Fruit fly (Drosophila melanogaster) whole organism, embryonic: ENCODE results near the gene Mvd.

Experiments
- Awh ChIP-seq: fragments of 200-800 bp; sonication (Bioruptor generic); IDR thresholded peaks from 2 replicates; pipeline ENCODE4, ENCODE4 v1.3.6; 2022; ENCODE audit warnings: missing biosample characterization, missing genetic modification characterization
- CG1024 ChIP-seq: fragments of 200-800 bp; sonication (Bioruptor generic); IDR thresholded peaks from 2 replicates; pipeline ENCODE4 v1.3.6; 2022; ENCODE audit warnings: missing biosample characterization, missing genetic modification characterization
- CG10959 ChIP-seq: fragments of 200-800 bp; sonication (Bioruptor generic); IDR thresholded peaks from 2 replicates; pipeline ENCODE4 v1.3.6; 2022; ENCODE audit warnings: missing biosample characterization, missing genetic modification characterization
- CG1233 ChIP-seq: fragments of 200-800 bp; sonication (Bioruptor generic); optimal IDR thresholded peaks from 4 replicates; lab custom pipeline; 2018; ENCODE audit warnings: missing biosample characterization, mild to moderate bottlenecking, missing genetic modification characterization
- CG13775 ChIP-seq: fragments of 200-800 bp; sonication (Bioruptor generic); optimal IDR thresholded peaks from 3 replicates; lab custom pipeline; 2017; ENCODE audit warnings: missing biosample characterization, mild to moderate bottlenecking, missing genetic modification characterization
- CG14965 ChIP-seq: fragments of 200-800 bp; sonication (Bioruptor generic); optimal IDR thresholded peaks from 2 replicates; lab custom pipeline; 2016; ENCODE audit warnings: missing biosample characterization, missing genetic modification characterization, borderline replicate concordance
- CG1529 ChIP-seq: fragments of 200-800 bp; sonication (Bioruptor generic); optimal IDR thresholded peaks from 3 replicates; lab custom pipeline; 2018; ENCODE audit warnings: missing biosample characterization, missing genetic modification characterization
- CG1602 ChIP-seq: fragments of 200-800 bp; sonication (Bioruptor generic); optimal IDR thresholded peaks from 3 replicates; lab custom pipeline; 2016; ENCODE audit warnings: missing biosample characterization, missing genetic modification characterization
- CG17359 ChIP-seq: fragments of 200-800 bp; sonication (Bioruptor generic); optimal IDR thresholded peaks from 3 replicates; lab custom pipeline; 2018; ENCODE audit warnings: missing biosample characterization, mild to moderate bottlenecking, missing genetic modification characterization, moderate library complexity
- CG17361 ChIP-seq: fragments of 200-800 bp; sonication (Bioruptor generic); IDR thresholded peaks from 3 replicates; pipeline ENCODE4 v1.3.6; 2022; ENCODE audit warnings: missing biosample characterization, missing genetic modification characterization
- CG17829 ChIP-seq: fragments of 200-800 bp; optimal IDR thresholded peaks from 2 replicates; lab custom pipeline; 2019; ENCODE audit warnings: missing biosample characterization, mild to moderate bottlenecking, missing genetic modification characterization, moderate library complexity
- CG30431 ChIP-seq: fragments of 200-800 bp; sonication (Bioruptor generic); optimal IDR thresholded peaks from 2 replicates; lab custom pipeline; 2017; ENCODE audit warnings: missing biosample characterization, missing genetic modification characterization
- CG5245 ChIP-seq: fragments of 200-800 bp; sonication (Bioruptor generic); optimal IDR thresholded peaks from 3 replicates; lab custom pipeline; 2016; ENCODE audit warnings: missing biosample characterization, missing genetic modification characterization
- CG6175 ChIP-seq: fragments of 200-800 bp; sonication (Bioruptor generic); IDR thresholded peaks from 3 replicates; pipeline ENCODE4 v1.3.6; 2022; ENCODE audit warnings: missing biosample characterization, missing genetic modification characterization
- CG6272 ChIP-seq: fragments of 200-800 bp; sonication (Bioruptor generic); IDR thresholded peaks from 2 replicates; pipeline ENCODE4 v1.3.6; 2022; ENCODE audit warnings: missing biosample characterization, missing genetic modification characterization
- CG6689 ChIP-seq: fragments of 200-800 bp; sonication (Bioruptor generic); IDR thresholded peaks from 2 replicates; pipeline ENCODE4 v1.3.6; 2022; ENCODE audit warnings: missing biosample characterization, missing genetic modification characterization
- CG7928 ChIP-seq: fragments of 200-800 bp; sonication (Bioruptor generic); optimal IDR thresholded peaks from 2 replicates; lab custom pipeline; 2017; ENCODE audit warnings: missing biosample characterization, mild to moderate bottlenecking, missing genetic modification characterization
- CG8765 ChIP-seq: fragments of 200-800 bp; sonication (Bioruptor generic); IDR thresholded peaks from 2 replicates; pipeline ENCODE4 v1.3.6; 2022; ENCODE audit warnings: missing biosample characterization, missing genetic modification characterization
- CG9817 ChIP-seq: fragments of 200-800 bp; sonication (Bioruptor generic); optimal IDR thresholded peaks from 2 replicates; lab custom pipeline; 2018; ENCODE audit warnings: missing biosample characterization, mild to moderate bottlenecking, missing genetic modification characterization, moderate library complexity
- CoRest ChIP-seq: fragments of 200-800 bp; sonication (Bioruptor generic); optimal IDR thresholded peaks from 3 replicates; lab custom pipeline; 2018; ENCODE audit warnings: missing biosample characterization, mild to moderate bottlenecking, missing genetic modification characterization, moderate library complexity
- CrebB ChIP-seq: fragments of 200-800 bp; sonication (Bioruptor generic); optimal IDR thresholded peaks from 3 replicates; lab custom pipeline; 2018; ENCODE audit warnings: missing biosample characterization, mild to moderate bottlenecking, missing genetic modification characterization
- D ChIP-seq, 2 experiments: fragments of 200-800 bp in 1 of 2; fragments of >200 bp in 1 of 2; sonication (Bioruptor generic) in 1 of 2; optimal IDR thresholded peaks; 2 replicates in 1 of 2; 3 replicates in 1 of 2; lab custom pipeline; 2017; ENCODE audit warnings: mild to moderate bottlenecking in 1 of 2, missing biosample characterization in 1 of 2, missing genetic modification characterization in 1 of 2, missing genetic modification reagents in 1 of 2
- D19A ChIP-seq: fragments of 200-800 bp; optimal IDR thresholded peaks from 3 replicates; lab custom pipeline; 2019; ENCODE audit warnings: missing biosample characterization, mild to moderate bottlenecking, missing genetic modification characterization, moderate library complexity
- Dp ChIP-seq: fragments of 200-800 bp; sonication (Bioruptor generic); optimal IDR thresholded peaks from 2 replicates; lab custom pipeline; 2018; ENCODE audit warnings: missing biosample characterization, mild to moderate bottlenecking, missing genetic modification characterization, moderate library complexity
- ERR ChIP-seq: fragments of 200-800 bp; sonication (Bioruptor generic); optimal IDR thresholded peaks from 2 replicates; lab custom pipeline; 2016; ENCODE audit warnings: missing biosample characterization, missing genetic modification characterization
- Eip74EF ChIP-seq, 2 experiments: fragments of 200-800 bp in 1 of 2; fragments of >200 bp in 1 of 2; sonication (Bioruptor generic) in 1 of 2; optimal IDR thresholded peaks; 2 replicates each; lab custom pipeline; 2017 to 2019; ENCODE audit warnings: missing biosample characterization in 2 of 2, missing genetic modification characterization in 2 of 2, mild to moderate bottlenecking in 1 of 2, moderate library complexity in 1 of 2
- GATAe ChIP-seq: fragments of 200-800 bp; sonication (Bioruptor generic); conservative IDR thresholded peaks from 2 replicates; pipeline ENCODE4 v1.3.6; 2022; ENCODE audit warnings: missing biosample characterization, missing genetic modification characterization
- H15 ChIP-seq: fragments of 200-800 bp; sonication (Bioruptor generic); IDR thresholded peaks from 3 replicates; pipeline ENCODE4 v1.3.6; 2022; ENCODE audit warnings: missing biosample characterization, missing genetic modification characterization
- HLH54F ChIP-seq: fragments of 200-800 bp; sonication (Bioruptor generic); optimal IDR thresholded peaks from 3 replicates; lab custom pipeline; 2016; ENCODE audit warnings: missing biosample characterization, missing genetic modification characterization
- NC2α ChIP-seq: fragments of 200-800 bp; sonication (Bioruptor generic); optimal IDR thresholded peaks from 2 replicates; lab custom pipeline; 2016; ENCODE audit warnings: missing biosample characterization, missing genetic modification characterization
- Rfx ChIP-seq: fragments of 200-800 bp; sonication (Bioruptor generic); IDR thresholded peaks from 2 replicates; pipeline ENCODE4 v1.3.6; 2022; ENCODE audit warnings: missing biosample characterization, missing genetic modification characterization
- Sry-β ChIP-seq: fragments of 200-800 bp; sonication (Bioruptor generic); optimal IDR thresholded peaks from 2 replicates; lab custom pipeline; 2018; ENCODE audit warnings: missing biosample characterization, mild to moderate bottlenecking, missing genetic modification characterization, moderate library complexity
- ac ChIP-seq: fragments of 200-800 bp; sonication (Bioruptor generic); optimal IDR thresholded peaks from 3 replicates; lab custom pipeline; 2017; ENCODE audit warnings: missing biosample characterization, mild to moderate bottlenecking, missing genetic modification characterization
- bowl ChIP-seq: fragments of 200-800 bp; sonication (Bioruptor generic); IDR thresholded peaks from 2 replicates; pipeline ENCODE4 v1.3.6; 2022; ENCODE audit warnings: missing biosample characterization, missing genetic modification characterization
- chif ChIP-seq, 2 experiments: fragments of 200-800 bp; sonication (Bioruptor generic); optimal IDR thresholded peaks; 3 replicates each; lab custom pipeline; 2016; ENCODE audit warnings: missing biosample characterization in 2 of 2, missing genetic modification characterization in 2 of 2
- chinmo ChIP-seq: fragments of 200-800 bp; sonication (Bioruptor generic); IDR thresholded peaks from 4 replicates; pipeline ENCODE4 v1.3.6; 2022; ENCODE audit warnings: missing biosample characterization, missing genetic modification characterization; ENCODE audit not compliant: partially characterized antibody
- ci ChIP-seq: fragments of 200-800 bp; sonication (Bioruptor generic); IDR thresholded peaks from 3 replicates; pipeline ENCODE4 v1.3.6; 2022; ENCODE audit warnings: missing biosample characterization, missing genetic modification characterization
- corto ChIP-seq: fragments of 200-800 bp; sonication (Bioruptor generic); optimal IDR thresholded peaks from 2 replicates; lab custom pipeline; 2016; ENCODE audit warnings: missing biosample characterization, mild to moderate bottlenecking, missing genetic modification characterization, moderate library complexity
- fd3F ChIP-seq: fragments of 200-800 bp; sonication (Bioruptor generic); optimal IDR thresholded peaks from 2 replicates; lab custom pipeline; 2018; ENCODE audit warnings: missing biosample characterization, mild to moderate bottlenecking, missing genetic modification characterization, moderate library complexity
- fd64A ChIP-seq: fragments of 200-800 bp; sonication (Bioruptor generic); optimal IDR thresholded peaks from 3 replicates; lab custom pipeline; 2018; ENCODE audit warnings: missing biosample characterization, mild to moderate bottlenecking, missing genetic modification characterization
- fu2 ChIP-seq: fragments of 200-800 bp; sonication (Bioruptor generic); optimal IDR thresholded peaks from 2 replicates; lab custom pipeline; 2016; ENCODE audit warnings: missing biosample characterization, missing genetic modification characterization
- gro ChIP-seq: fragments of 200-800 bp; sonication (Bioruptor generic); optimal IDR thresholded peaks from 2 replicates; lab custom pipeline; 2016; ENCODE audit warnings: missing biosample characterization, missing genetic modification characterization
- kah ChIP-seq: fragments of 200-800 bp; sonication (Bioruptor generic); optimal IDR thresholded peaks from 2 replicates; lab custom pipeline; 2018; ENCODE audit warnings: missing biosample characterization, mild to moderate bottlenecking, missing genetic modification characterization
- kay ChIP-seq: fragments of 200-800 bp; sonication (Bioruptor generic); optimal IDR thresholded peaks from 2 replicates; lab custom pipeline; 2016; ENCODE audit warnings: missing biosample characterization, missing genetic modification characterization
- knrl ChIP-seq: fragments of 200-800 bp; sonication (Bioruptor generic); IDR thresholded peaks from 3 replicates; pipeline ENCODE4 v1.3.6; 2022; ENCODE audit warnings: missing biosample characterization, missing genetic modification characterization; ENCODE audit not compliant: partially characterized antibody
- nmo ChIP-seq: fragments of 200-800 bp; sonication (Bioruptor generic); optimal IDR thresholded peaks from 2 replicates; lab custom pipeline; 2018; ENCODE audit warnings: missing biosample characterization, mild to moderate bottlenecking, missing genetic modification characterization, moderate library complexity
- nom ChIP-seq: fragments of 200-800 bp; sonication (Bioruptor generic); optimal IDR thresholded peaks from 2 replicates; lab custom pipeline; 2017; ENCODE audit warnings: missing biosample characterization, missing genetic modification characterization, mild to moderate bottlenecking, moderate library complexity, missing genetic modification reagents
- pan ChIP-seq, 4 experiments: fragments of >200 bp in 3 of 4; fragments of 200-800 bp in 1 of 4; sonication (Bioruptor generic) in 1 of 4; optimal IDR thresholded peaks in 3 of 4; IDR thresholded peaks in 1 of 4; 2 replicates each; pipeline versions ENCODE4 v1.3.6 to Lab custom; 2017 to 2022; ENCODE audit warnings: missing biosample characterization in 2 of 4, missing genetic modification characterization in 2 of 4, mixed read lengths in 1 of 4
- shn ChIP-seq: fragments of 200-800 bp; sonication (Bioruptor generic); optimal IDR thresholded peaks from 3 replicates; lab custom pipeline; 2016; ENCODE audit warnings: missing biosample characterization, missing genetic modification characterization
- vvl ChIP-seq: fragments of 200-800 bp; sonication (Bioruptor generic); IDR thresholded peaks from 2 replicates; pipeline ENCODE4 v1.3.6; 2022; ENCODE audit warnings: missing biosample characterization, missing genetic modification characterization

Mvd gene

dm6 chrX:15712409-15712808, 36.6 kb upstream of the Mvd start, which contains the start of gene HUWE1 (continued):
- TF ChIP-seq bowl (GFP tag; lab: Robert Waterston, UW) (no peak), shn (GFP tag; lab: Kevin White, UChicago) (no peak), nmo (GFP tag; lab: Kevin White, UChicago) (peak; percentile 68), Awh (GFP tag; lab: Robert Waterston, UW) (no peak), chif (GFP tag; optimal IDR thresholded peaks at IDR 0.05; lab: Kevin White, UChicago) (no peak), CG5245 (GFP tag; lab: Kevin White, UChicago) (no peak), knrl (GFP tag; lab: Robert Waterston, UW) (peak; percentile 82), CG13775 (GFP tag; lab: Kevin White, UChicago) (no peak), H15 (GFP tag; lab: Robert Waterston, UW) (no peak), kay (GFP tag; lab: Kevin White, UChicago) (no peak), D (optimal IDR thresholded peaks at IDR 0.05; lab: Kevin White, UChicago) (no peak), D (GFP tag; optimal IDR thresholded peaks at IDR 0.05; lab: Kevin White, UChicago) (no peak), CG17829 (tag; lab: Kevin White, UChicago) (peak; percentile 45), CG7928 (no peak), GATAe (GFP tag; lab: Robert Waterston, UW) (no peak), CG6272 (GFP tag; lab: Robert Waterston, UW) (no peak), CG30431 (GFP tag; lab: Kevin White, UChicago) (no peak), D19A (tag; lab: Kevin White, UChicago) (no peak), CG1529 (no peak), HLH54F (GFP tag; lab: Kevin White, UChicago) (peak; percentile 34), gro (GFP tag; lab: Kevin White, UChicago) (peak; percentile 28), ci (no peak), CG9817 (tag; lab: Kevin White, UChicago) (no peak), Dp (GFP tag; lab: Kevin White, UChicago) (peak; percentile 68), CG8765 (GFP tag; lab: Robert Waterston, UW) (no peak), CG14965 (GFP tag; lab: Kevin White, UChicago) (no peak), CG1602 (GFP tag; lab: Kevin White, UChicago) (no peak), CG1024 (GFP tag; lab: Robert Waterston, UW) (no peak), pan (optimal IDR thresholded peaks at IDR 0.05; lab: Kevin White, UChicago) (no peak), pan (GFP tag; optimal IDR thresholded peaks at IDR 0.05 in 1 of 2, IDR thresholded peaks at IDR 0.05 in 1 of 2) (no peak), CG6689 (GFP tag; lab: Robert Waterston, UW) (no peak), Sry-β (no peak), fu2 (GFP tag; lab: Kevin White, UChicago) (no peak), Eip74EF (GFP tag; optimal IDR thresholded peaks at IDR 0.05; lab: Kevin White, UChicago) (no peak), nom (GFP tag; lab: Kevin White, UChicago) (peak; percentile 32), CG10959 (GFP tag; lab: Robert Waterston, UW) (no peak), ac (GFP tag; lab: Kevin White, UChicago) (no peak), CrebB (no peak), CG6175 (GFP tag; lab: Robert Waterston, UW) (no peak), chinmo (GFP tag; lab: Robert Waterston, UW) (peak; percentile 88; the same call in 3 of the 4 replicates), corto (GFP tag; lab: Kevin White, UChicago) (no peak), CoRest (tag; lab: Kevin White, UChicago) (no peak), CG1233 (GFP tag; lab: Kevin White, UChicago) (no peak), CG17359 (tag; lab: Kevin White, UChicago) (no peak), fd3F (no peak), vvl (0 out of 2 replicates have a peak, but pooled peaks have one; percentile 5), ERR (no peak), CG17361 (GFP tag; lab: Robert Waterston, UW) (no peak), fd64A (GFP tag; lab: Kevin White, UChicago) (no peak), NC2α (GFP tag; lab: Kevin White, UChicago) (no peak), kah (GFP tag; lab: Kevin White, UChicago) (no peak), Rfx (GFP tag; lab: Robert Waterston, UW) (peak; percentile 58)
